Fruit fly (Drosophila melanogaster) whole organism, embryonic: ENCODE results near the gene Tim8.

Experiments
- CG11696 ChIP-seq: fragments of 200-800 bp; sonication (Bioruptor generic); IDR thresholded peaks from 2 replicates; pipeline ENCODE4 v1.3.6; 2022; ENCODE audit warnings: missing biosample characterization, missing genetic modification characterization
- CG12104 ChIP-seq: fragments of 200-800 bp; sonication (Bioruptor generic); optimal IDR thresholded peaks from 3 replicates; lab custom pipeline; 2016; ENCODE audit warnings: missing biosample characterization, missing genetic modification characterization
- CG13287 ChIP-seq: fragments of 200-800 bp; sonication (Bioruptor generic); IDR thresholded peaks from 2 replicates; pipeline ENCODE4 v1.3.6; 2022; ENCODE audit warnings: missing biosample characterization, missing genetic modification characterization; ENCODE audit not compliant: partially characterized antibody
- CG13775 ChIP-seq: fragments of 200-800 bp; sonication (Bioruptor generic); optimal IDR thresholded peaks from 3 replicates; lab custom pipeline; 2017; ENCODE audit warnings: missing biosample characterization, mild to moderate bottlenecking, missing genetic modification characterization
- CG14014 ChIP-seq: fragments of 200-800 bp; sonication (Bioruptor generic); IDR thresholded peaks from 2 replicates; pipeline ENCODE4 v1.3.6; 2022; ENCODE audit warnings: missing biosample characterization, missing genetic modification characterization
- CG14710 ChIP-seq: fragments of 200-800 bp; sonication (Bioruptor generic); optimal IDR thresholded peaks from 3 replicates; lab custom pipeline; 2019; ENCODE audit warnings: missing biosample characterization, mild to moderate bottlenecking, missing genetic modification characterization, moderate library complexity
- CG1602 ChIP-seq: fragments of 200-800 bp; sonication (Bioruptor generic); optimal IDR thresholded peaks from 3 replicates; lab custom pipeline; 2016; ENCODE audit warnings: missing biosample characterization, missing genetic modification characterization
- CG17359 ChIP-seq: fragments of 200-800 bp; sonication (Bioruptor generic); optimal IDR thresholded peaks from 3 replicates; lab custom pipeline; 2018; ENCODE audit warnings: missing biosample characterization, mild to moderate bottlenecking, missing genetic modification characterization, moderate library complexity
- CG17612 ChIP-seq: fragments of 200-800 bp; sonication (Bioruptor generic); IDR thresholded peaks from 2 replicates; pipeline ENCODE4 v1.3.6; 2022; ENCODE audit warnings: missing biosample characterization, missing genetic modification characterization
- CG2712 ChIP-seq: fragments of 200-800 bp; optimal IDR thresholded peaks from 3 replicates; lab custom pipeline; 2019; ENCODE audit warnings: missing biosample characterization, mild to moderate bottlenecking, missing genetic modification characterization, moderate library complexity
- CG30020 ChIP-seq: fragments of 200-800 bp; optimal IDR thresholded peaks from 2 replicates; lab custom pipeline; 2019; ENCODE audit warnings: missing biosample characterization, mild to moderate bottlenecking, missing genetic modification characterization, moderate library complexity
- CG30431 ChIP-seq: fragments of 200-800 bp; sonication (Bioruptor generic); optimal IDR thresholded peaks from 2 replicates; lab custom pipeline; 2017; ENCODE audit warnings: missing biosample characterization, missing genetic modification characterization
- CG34422 ChIP-seq: fragments of 200-800 bp; sonication (Bioruptor generic); IDR thresholded peaks from 3 replicates; pipeline ENCODE4 v1.3.6; 2022; ENCODE audit warnings: missing biosample characterization, missing genetic modification characterization
- CG3726 ChIP-seq: fragments of 200-800 bp; sonication (Bioruptor generic); IDR thresholded peaks from 3 replicates; pipeline ENCODE4, ENCODE4 v1.3.6; 2022; ENCODE audit warnings: missing biosample characterization, missing genetic modification characterization
- CG4617 ChIP-seq: fragments of 200-800 bp; sonication (Bioruptor generic); optimal IDR thresholded peaks from 3 replicates; lab custom pipeline; 2016; ENCODE audit warnings: missing biosample characterization, missing genetic modification characterization, borderline replicate concordance
- CG8089 ChIP-seq: fragments of 200-800 bp; sonication (Bioruptor generic); optimal IDR thresholded peaks from 3 replicates; lab custom pipeline; 2016; ENCODE audit warnings: missing biosample characterization, missing genetic modification characterization
- CG8290 ChIP-seq, 3 experiments: fragments of 200-800 bp; sonication (Bioruptor generic); optimal IDR thresholded peaks; 2 replicates each; lab custom pipeline; 2016 to 2019; ENCODE audit warnings: missing biosample characterization in 3 of 3, missing genetic modification characterization in 3 of 3, mild to moderate bottlenecking in 2 of 3, moderate library complexity in 1 of 3
- CG8478 ChIP-seq: fragments of >200 bp; optimal IDR thresholded peaks from 2 replicates; lab custom pipeline; 2018
- CG9437 ChIP-seq: fragments of 200-800 bp; sonication (Bioruptor generic); optimal IDR thresholded peaks from 2 replicates; lab custom pipeline; 2018; ENCODE audit warnings: missing biosample characterization, mild to moderate bottlenecking, missing genetic modification characterization
- CrebB ChIP-seq: fragments of 200-800 bp; sonication (Bioruptor generic); optimal IDR thresholded peaks from 3 replicates; lab custom pipeline; 2018; ENCODE audit warnings: missing biosample characterization, mild to moderate bottlenecking, missing genetic modification characterization
- Dp ChIP-seq: fragments of 200-800 bp; sonication (Bioruptor generic); optimal IDR thresholded peaks from 2 replicates; lab custom pipeline; 2018; ENCODE audit warnings: missing biosample characterization, mild to moderate bottlenecking, missing genetic modification characterization, moderate library complexity
- E2f1 ChIP-seq: fragments of 200-800 bp; sonication (Bioruptor generic); IDR thresholded peaks from 2 replicates; pipeline ENCODE4 v1.3.6; 2022; ENCODE audit warnings: missing biosample characterization, missing genetic modification characterization
- HLH3B ChIP-seq: fragments of 200-800 bp; sonication (Bioruptor generic); IDR thresholded peaks from 2 replicates; pipeline ENCODE4 v1.3.6; 2022; ENCODE audit warnings: missing biosample characterization, missing genetic modification characterization
- HLH54F ChIP-seq: fragments of 200-800 bp; sonication (Bioruptor generic); optimal IDR thresholded peaks from 3 replicates; lab custom pipeline; 2016; ENCODE audit warnings: missing biosample characterization, missing genetic modification characterization
- MTF-1 ChIP-seq: fragments of 200-800 bp; sonication (Bioruptor generic); optimal IDR thresholded peaks from 2 replicates; lab custom pipeline; 2018; ENCODE audit warnings: missing biosample characterization, mild to moderate bottlenecking, missing genetic modification characterization, borderline replicate concordance
- NC2β ChIP-seq: fragments of 200-800 bp; sonication (Bioruptor generic); optimal IDR thresholded peaks from 2 replicates; lab custom pipeline; 2016; ENCODE audit warnings: missing biosample characterization, missing genetic modification characterization
- Pdp1 ChIP-seq, 2 experiments: fragments of 200-800 bp; sonication (Bioruptor generic); optimal IDR thresholded peaks; 3 replicates each; lab custom pipeline; 2016; ENCODE audit warnings: missing biosample characterization in 2 of 2, missing genetic modification characterization in 2 of 2, mild to moderate bottlenecking in 1 of 2, moderate library complexity in 1 of 2
- YL-1 ChIP-seq: fragments of 200-800 bp; sonication (Bioruptor generic); optimal IDR thresholded peaks from 3 replicates; lab custom pipeline; 2017; ENCODE audit warnings: missing biosample characterization, mild to moderate bottlenecking, missing genetic modification characterization
- az2 ChIP-seq: fragments of 200-800 bp; sonication (Bioruptor generic); optimal IDR thresholded peaks from 3 replicates; lab custom pipeline; 2016; ENCODE audit warnings: missing biosample characterization, missing genetic modification characterization
- btn ChIP-seq: fragments of 200-800 bp; sonication (Bioruptor generic); optimal IDR thresholded peaks from 2 replicates; lab custom pipeline; 2016; ENCODE audit warnings: missing biosample characterization, missing genetic modification characterization
- cad ChIP-seq: fragments of >200 bp; optimal IDR thresholded peaks from 2 replicates; lab custom pipeline; 2017; ENCODE audit warnings: missing biosample characterization, missing genetic modification characterization
- cas ChIP-seq: fragments of 200-800 bp; sonication (Bioruptor generic); IDR thresholded peaks from 2 replicates; pipeline ENCODE4 v1.3.6; 2022; ENCODE audit warnings: missing biosample characterization, missing genetic modification characterization
- caup ChIP-seq: fragments of 200-800 bp; sonication (Bioruptor generic); optimal IDR thresholded peaks from 3 replicates; lab custom pipeline; 2017; ENCODE audit warnings: missing biosample characterization, mild to moderate bottlenecking, missing genetic modification characterization, moderate library complexity; ENCODE audit not compliant: severe bottlenecking
- chinmo ChIP-seq: fragments of 200-800 bp; sonication (Bioruptor generic); IDR thresholded peaks from 4 replicates; pipeline ENCODE4 v1.3.6; 2022; ENCODE audit warnings: missing biosample characterization, missing genetic modification characterization; ENCODE audit not compliant: partially characterized antibody
- chm ChIP-seq: fragments of 200-800 bp; sonication (Bioruptor generic); IDR thresholded peaks from 2 replicates; pipeline ENCODE4 v1.3.6; 2022; ENCODE audit warnings: missing biosample characterization, missing genetic modification characterization
- ci ChIP-seq: fragments of 200-800 bp; sonication (Bioruptor generic); IDR thresholded peaks from 3 replicates; pipeline ENCODE4 v1.3.6; 2022; ENCODE audit warnings: missing biosample characterization, missing genetic modification characterization
- croc ChIP-seq: fragments of 200-800 bp; sonication (Bioruptor generic); conservative IDR thresholded peaks from 3 replicates; pipeline ENCODE4 v1.3.6; 2022; ENCODE audit warnings: missing biosample characterization, missing genetic modification characterization
- fd102C ChIP-seq: fragments of 200-800 bp; sonication (Bioruptor generic); optimal IDR thresholded peaks from 2 replicates; lab custom pipeline; 2018; ENCODE audit warnings: missing biosample characterization, mild to moderate bottlenecking, missing genetic modification characterization, moderate library complexity
- insv ChIP-seq, 2 experiments: fragments of 200-800 bp; sonication (Bioruptor generic); optimal IDR thresholded peaks; 3 replicates each; lab custom pipeline; 2016 to 2018; ENCODE audit warnings: missing biosample characterization in 2 of 2, missing genetic modification characterization in 2 of 2
- jigr1 ChIP-seq: fragments of 200-800 bp; sonication (Bioruptor generic); IDR thresholded peaks from 3 replicates; pipeline ENCODE4 v1.3.6; 2022; ENCODE audit warnings: missing biosample characterization, missing genetic modification characterization
- otp ChIP-seq: fragments of 200-800 bp; sonication (Bioruptor generic); IDR thresholded peaks from 3 replicates; pipeline ENCODE4, ENCODE4 v1.3.6; 2022; ENCODE audit warnings: missing biosample characterization, missing genetic modification characterization
- pfk ChIP-seq: fragments of 200-800 bp; sonication (Bioruptor generic); optimal IDR thresholded peaks from 2 replicates; lab custom pipeline; 2018; ENCODE audit warnings: missing biosample characterization, mild to moderate bottlenecking, missing genetic modification characterization, moderate library complexity
- sd ChIP-seq: fragments of 200-800 bp; sonication (Bioruptor generic); optimal IDR thresholded peaks from 3 replicates; lab custom pipeline; 2018; ENCODE audit warnings: missing biosample characterization, mild to moderate bottlenecking, missing genetic modification characterization, moderate library complexity
- sens-2 ChIP-seq: fragments of 200-800 bp; sonication (Bioruptor generic); IDR thresholded peaks from 2 replicates; pipeline ENCODE4 v1.3.6; 2022; ENCODE audit warnings: missing biosample characterization, missing genetic modification characterization
- seq ChIP-seq: fragments of 200-800 bp; sonication (Bioruptor generic); IDR thresholded peaks from 2 replicates; pipeline ENCODE4 v1.3.6; 2022; ENCODE audit warnings: missing biosample characterization, missing genetic modification characterization
- slbo ChIP-seq: fragments of 200-800 bp; sonication (Bioruptor generic); IDR thresholded peaks from 2 replicates; pipeline ENCODE4 v1.3.6; 2022; ENCODE audit warnings: missing biosample characterization, missing genetic modification characterization
- sna ChIP-seq: fragments of 200-800 bp; sonication (Bioruptor generic); IDR thresholded peaks from 2 replicates; pipeline ENCODE4 v1.3.6; 2022; ENCODE audit warnings: missing biosample characterization, missing genetic modification characterization; ENCODE audit not compliant: partially characterized antibody
- sob ChIP-seq: fragments of 200-800 bp; sonication (Bioruptor generic); IDR thresholded peaks from 2 replicates; pipeline ENCODE4 v1.3.6; 2022; ENCODE audit warnings: missing biosample characterization, missing genetic modification characterization
- stwl ChIP-seq: fragments of 200-800 bp; sonication (Bioruptor generic); optimal IDR thresholded peaks from 3 replicates; lab custom pipeline; 2018; ENCODE audit warnings: missing biosample characterization, mild to moderate bottlenecking, missing genetic modification characterization, moderate library complexity
- tap ChIP-seq: fragments of 200-800 bp; optimal IDR thresholded peaks from 3 replicates; lab custom pipeline; 2019; ENCODE audit warnings: missing biosample characterization, mild to moderate bottlenecking, missing genetic modification characterization, moderate library complexity
- yki ChIP-seq: fragments of >200 bp; optimal IDR thresholded peaks from 3 replicates; lab custom pipeline; 2018

Tim8 gene

dm6 chrX:11355708-11356174, 12.5 kb upstream of the Tim8 start, which contains the start of gene dsh (continued):
- TF ChIP-seq chm (no peak), CG17612 (no peak), sna (GFP tag; lab: Robert Waterston, UW) (0 out of 2 replicates have a peak, but pooled peaks have one; percentile 29), CG8478 (no peak), croc (no peak), CG14710 (tag; lab: Kevin White, UChicago) (peak; percentile 57), CG8089 (GFP tag; lab: Kevin White, UChicago) (no peak), slbo (GFP tag; lab: Robert Waterston, UW) (no peak), Dp (GFP tag; lab: Kevin White, UChicago) (peak; percentile 60), yki (lab: Kevin White, UChicago) (no peak), CG1602 (no peak), CG2712 (tag; lab: Kevin White, UChicago) (peak; percentile 11), CG12104 (GFP tag; lab: Kevin White, UChicago) (no peak), HLH54F (no peak), sens-2 (no peak), CG13287 (GFP tag; lab: Robert Waterston, UW) (peak; percentile 68), tap (no peak), ci (GFP tag; lab: Robert Waterston, UW) (0 out of 3 replicates have a peak, but pooled peaks have one; percentile 17), az2 (GFP tag; lab: Kevin White, UChicago) (no peak), insv (GFP tag; optimal IDR thresholded peaks at IDR 0.05; lab: Kevin White, UChicago) (no peak), CG9437 (no peak), btn (GFP tag; lab: Kevin White, UChicago) (no peak), NC2β (no peak), YL-1 (peak; percentile 32), stwl (tag; lab: Kevin White, UChicago) (peak; percentile 32), caup (no peak), cad (GFP tag; lab: Kevin White, UChicago) (no peak), CG8290 (GFP tag; optimal IDR thresholded peaks at IDR 0.05; lab: Kevin White, UChicago) (peak; percentile 12), CG8290 (tag; optimal IDR thresholded peaks at IDR 0.05; lab: Kevin White, UChicago) (no peak), otp (no peak), CG11696 (GFP tag; lab: Robert Waterston, UW) (no peak), E2f1 (GFP tag; lab: Robert Waterston, UW) (no peak), CG34422 (GFP tag; lab: Robert Waterston, UW) (0 out of 3 replicates have a peak, but pooled peaks have one; percentile 48), CG13775 (GFP tag; lab: Kevin White, UChicago) (no peak), Pdp1 (GFP tag; optimal IDR thresholded peaks at IDR 0.05; lab: Kevin White, UChicago) (peak in 1 of 2 experiments; percentile 27), CG17359 (tag; lab: Kevin White, UChicago) (no peak), sob (GFP tag; lab: Robert Waterston, UW) (0 out of 2 replicates have a peak, but pooled peaks have one; percentile 7), sd (tag; lab: Kevin White, UChicago) (peak; percentile 79), CG30020 (tag; lab: Kevin White, UChicago) (peak; percentile 38), chinmo (GFP tag; lab: Robert Waterston, UW) (no peak), MTF-1 (GFP tag; lab: Kevin White, UChicago) (no peak), CG14014 (GFP tag; lab: Robert Waterston, UW) (no peak), cas (GFP tag; lab: Robert Waterston, UW) (no peak), fd102C (GFP tag; lab: Kevin White, UChicago) (no peak), CG3726 (no peak), pfk (GFP tag; lab: Kevin White, UChicago) (no peak), HLH3B (no peak), CrebB (tag; lab: Kevin White, UChicago) (no peak), seq (GFP tag; lab: Robert Waterston, UW) (no peak), CG4617 (GFP tag; lab: Kevin White, UChicago) (peak; percentile 87), CG30431 (no peak), jigr1 (GFP tag; lab: Robert Waterston, UW) (no peak)
